Worm (Caenorhabditis elegans) whole organism, L1 larva: ENCODE measurements around the gene scl-5.

ENCODE experiments used
- C16A3.4 ChIP-seq: fragments of 150-350 bp; optimal IDR thresholded peaks from 2 replicates; lab custom pipeline; 2014; ENCODE audit warnings: missing biosample characterization, missing genetic modification characterization
- C34B4.2 ChIP-seq: sonication (generic microtip); optimal IDR thresholded peaks from 2 replicates; lab custom pipeline; 2017; ENCODE audit warnings: mild to moderate bottlenecking, missing genetic modification characterization, missing compliant biosample characterization
- alr-1 ChIP-seq: fragments of 200-800 bp; sonication (Bioruptor generic); optimal IDR thresholded peaks from 2 replicates; lab custom pipeline; 2018; ENCODE audit warnings: borderline replicate concordance, mild to moderate bottlenecking, missing genetic modification characterization, missing compliant biosample characterization
- ama-1 ChIP-seq: fragments of 150-350 bp; optimal IDR thresholded peaks from 2 replicates; lab custom pipeline; 2014
- ceh-63 ChIP-seq: fragments of 200-800 bp; sonication (Bioruptor generic); optimal IDR thresholded peaks from 2 replicates; lab custom pipeline; 2018; ENCODE audit warnings: mild to moderate bottlenecking, missing genetic modification characterization, missing compliant biosample characterization
- ceh-8 ChIP-seq: fragments of 200-800 bp; sonication (Bioruptor generic); optimal IDR thresholded peaks from 2 replicates; lab custom pipeline; 2018; ENCODE audit warnings: mild to moderate bottlenecking, missing genetic modification characterization, moderate library complexity, missing compliant biosample characterization
- ceh-88 ChIP-seq: fragments of 200-800 bp; sonication (Bioruptor generic); IDR thresholded peaks from 2 replicates; pipeline ENCODE4 v1.3.6; 2022; ENCODE audit warnings: missing genetic modification characterization, missing compliant biosample characterization
- ceh-90 ChIP-seq: sonication (generic microtip); optimal IDR thresholded peaks from 2 replicates; lab custom pipeline; 2016; ENCODE audit warnings: missing genetic modification characterization, missing compliant biosample characterization
- dpl-1 ChIP-seq, 3 experiments: fragments of 150-350 bp in 2 of 3; sonication (generic microtip) in 1 of 3; optimal IDR thresholded peaks; 2 replicates each; lab custom pipeline; 2014 to 2017; ENCODE audit warnings: missing biosample characterization in 3 of 3, missing genetic modification characterization in 3 of 3, missing genetic modification reagents in 3 of 3
- dsc-1 ChIP-seq: sonication (generic microtip); optimal IDR thresholded peaks from 2 replicates; lab custom pipeline; 2016; ENCODE audit warnings: mild to moderate bottlenecking, missing genetic modification characterization, missing compliant biosample characterization
- egl-27 ChIP-seq, 2 experiments: fragments of 150-350 bp in 1 of 2; sonication (generic microtip); optimal IDR thresholded peaks; 3 replicates each; lab custom pipeline; 2017 to 2018; ENCODE audit warnings: missing biosample characterization in 2 of 2, missing genetic modification characterization in 2 of 2, missing genetic modification reagents in 2 of 2
- elt-3 ChIP-seq, 6 experiments: fragments of 150-350 bp in 1 of 6; sonication (generic microtip); optimal IDR thresholded peaks; 2 replicates each; lab custom pipeline; 2017 to 2018; ENCODE audit warnings: missing biosample characterization in 6 of 6, missing genetic modification characterization in 6 of 6, inconsistent platforms in 1 of 6
- fkh-4 ChIP-seq: sonication (generic microtip); optimal IDR thresholded peaks from 2 replicates; lab custom pipeline; 2016; ENCODE audit warnings: missing compliant biosample characterization, missing genetic modification characterization, borderline replicate concordance
- fkh-8 ChIP-seq: sonication (generic microtip); optimal IDR thresholded peaks from 2 replicates; lab custom pipeline; 2016; ENCODE audit warnings: mild to moderate bottlenecking, missing genetic modification characterization, missing compliant biosample characterization
- hpl-2 ChIP-seq: fragments of 150-350 bp; optimal IDR thresholded peaks from 2 replicates; lab custom pipeline; 2014; ENCODE audit warnings: missing biosample characterization, missing genetic modification reagents, missing genetic modification characterization
- isw-1 ChIP-seq: fragments of 200-800 bp; sonication (Bioruptor generic); IDR thresholded peaks from 2 replicates; pipeline ENCODE4 v1.3.6; 2022; ENCODE audit warnings: missing genetic modification characterization, missing compliant biosample characterization
- lin-13 ChIP-seq: fragments of 150-350 bp; optimal IDR thresholded peaks from 2 replicates; lab custom pipeline; 2014; ENCODE audit warnings: missing biosample characterization, missing genetic modification reagents, missing genetic modification characterization
- lin-14 ChIP-seq: fragments of 200-800 bp; sonication (Bioruptor generic); optimal IDR thresholded peaks from 2 replicates; lab custom pipeline; 2018; ENCODE audit warnings: mild to moderate bottlenecking, missing genetic modification characterization, moderate library complexity, missing compliant biosample characterization
- lin-15B ChIP-seq: fragments of 150-350 bp; sonication (generic microtip); optimal IDR thresholded peaks from 3 replicates; lab custom pipeline; 2014; ENCODE audit warnings: missing biosample characterization, missing genetic modification characterization
- lin-35 ChIP-seq, 2 experiments: fragments of 150-350 bp; optimal IDR thresholded peaks; 2 replicates each; lab custom pipeline; 2014; ENCODE audit warnings: missing biosample characterization in 2 of 2, missing genetic modification characterization in 2 of 2, missing genetic modification reagents in 2 of 2
- lin-39 ChIP-seq: fragments of 150-350 bp; optimal IDR thresholded peaks from 2 replicates; lab custom pipeline; 2014; ENCODE audit warnings: missing biosample characterization, missing genetic modification reagents, missing genetic modification characterization
- lir-3 ChIP-seq: sonication (generic microtip); optimal IDR thresholded peaks from 2 replicates; lab custom pipeline; 2016; ENCODE audit warnings: mild to moderate bottlenecking, missing genetic modification characterization, moderate library complexity, missing compliant biosample characterization; ENCODE audit not compliant: poor library complexity
- lsy-2 ChIP-seq, 2 experiments: fragments of 150-350 bp; optimal IDR thresholded peaks; 2 replicates each; lab custom pipeline; 2014; ENCODE audit warnings: missing biosample characterization in 2 of 2, missing genetic modification characterization in 2 of 2
- mdl-1 ChIP-seq, 2 experiments: fragments of 150-350 bp; optimal IDR thresholded peaks; 2 replicates each; lab custom pipeline; 2014 to 2017; ENCODE audit warnings: missing biosample characterization in 2 of 2, missing genetic modification characterization in 2 of 2, inconsistent platforms in 1 of 2
- mep-1 ChIP-seq: fragments of 150-350 bp; optimal IDR thresholded peaks from 2 replicates; lab custom pipeline; 2014; ENCODE audit warnings: missing biosample characterization, missing genetic modification characterization
- nhr-11 ChIP-seq: fragments of 150-350 bp; optimal IDR thresholded peaks from 2 replicates; lab custom pipeline; 2014; ENCODE audit warnings: missing biosample characterization, missing genetic modification characterization
- nhr-19 ChIP-seq: fragments of 200-800 bp; sonication (Bioruptor generic); conservative IDR thresholded peaks from 2 replicates; pipeline ENCODE4 v1.3.6; 2022; ENCODE audit warnings: missing genetic modification characterization, missing compliant biosample characterization
- nhr-237 ChIP-seq: fragments of 150-350 bp; optimal IDR thresholded peaks from 2 replicates; lab custom pipeline; 2014; ENCODE audit warnings: missing biosample characterization, missing genetic modification characterization
- nhr-28 ChIP-seq: fragments of 150-350 bp; optimal IDR thresholded peaks from 2 replicates; lab custom pipeline; 2014; ENCODE audit warnings: missing biosample characterization, missing genetic modification characterization
- nhr-77 ChIP-seq: fragments of 150-350 bp; optimal IDR thresholded peaks from 2 replicates; lab custom pipeline; 2014; ENCODE audit warnings: missing biosample characterization, missing genetic modification characterization
- pag-3 ChIP-seq: sonication (generic microtip); optimal IDR thresholded peaks from 2 replicates; lab custom pipeline; 2017; ENCODE audit warnings: missing genetic modification characterization, mild to moderate bottlenecking, missing compliant biosample characterization, antibody characterized with exemption, borderline replicate concordance; ENCODE audit not compliant: insufficient read depth
- rnt-1 ChIP-seq: sonication (generic microtip); optimal IDR thresholded peaks from 2 replicates; lab custom pipeline; 2016; ENCODE audit warnings: mild to moderate bottlenecking, missing genetic modification characterization, moderate library complexity, missing compliant biosample characterization
- snpc-4 ChIP-seq: fragments of 150-350 bp; optimal IDR thresholded peaks from 2 replicates; lab custom pipeline; 2014; ENCODE audit warnings: missing biosample characterization, missing genetic modification characterization
- sox-4 ChIP-seq: sonication (generic microtip); optimal IDR thresholded peaks from 2 replicates; lab custom pipeline; 2016; ENCODE audit warnings: missing genetic modification characterization, missing compliant biosample characterization
- sptf-1 ChIP-seq: fragments of 150-350 bp; optimal IDR thresholded peaks from 2 replicates; lab custom pipeline; 2014; ENCODE audit warnings: missing biosample characterization, missing genetic modification characterization
- swsn-7 ChIP-seq: sonication (generic microtip); optimal IDR thresholded peaks from 2 replicates; lab custom pipeline; 2016; ENCODE audit warnings: missing genetic modification characterization, missing compliant biosample characterization
- tlp-1 ChIP-seq: fragments of 150-350 bp; optimal IDR thresholded peaks from 2 replicates; lab custom pipeline; 2014; ENCODE audit warnings: missing biosample characterization, missing genetic modification characterization
- unc-30 ChIP-seq: sonication (generic microtip); optimal IDR thresholded peaks from 2 replicates; lab custom pipeline; 2017; ENCODE audit warnings: missing biosample characterization, missing genetic modification characterization
- unc-62 ChIP-seq: fragments of 150-350 bp; optimal IDR thresholded peaks from 2 replicates; lab custom pipeline; 2014; ENCODE audit warnings: missing biosample characterization, missing genetic modification reagents, missing genetic modification characterization
- unc-98 ChIP-seq: fragments of 200-800 bp; sonication (Bioruptor generic); IDR thresholded peaks from 2 replicates; pipeline ENCODE4 v1.3.6; 2022; ENCODE audit warnings: missing genetic modification characterization, missing compliant biosample characterization
- zag-1 ChIP-seq: fragments of 150-350 bp; optimal IDR thresholded peaks from 2 replicates; lab custom pipeline; 2014; ENCODE audit warnings: missing biosample characterization, missing genetic modification characterization
- ztf-11 ChIP-seq, 2 experiments: sonication (generic microtip); optimal IDR thresholded peaks; 2 replicates each; lab custom pipeline; 2016 to 2017; ENCODE audit warnings: missing genetic modification characterization in 2 of 2, missing biosample characterization in 1 of 2, missing compliant biosample characterization in 1 of 2

scl-5 gene

DNA sequence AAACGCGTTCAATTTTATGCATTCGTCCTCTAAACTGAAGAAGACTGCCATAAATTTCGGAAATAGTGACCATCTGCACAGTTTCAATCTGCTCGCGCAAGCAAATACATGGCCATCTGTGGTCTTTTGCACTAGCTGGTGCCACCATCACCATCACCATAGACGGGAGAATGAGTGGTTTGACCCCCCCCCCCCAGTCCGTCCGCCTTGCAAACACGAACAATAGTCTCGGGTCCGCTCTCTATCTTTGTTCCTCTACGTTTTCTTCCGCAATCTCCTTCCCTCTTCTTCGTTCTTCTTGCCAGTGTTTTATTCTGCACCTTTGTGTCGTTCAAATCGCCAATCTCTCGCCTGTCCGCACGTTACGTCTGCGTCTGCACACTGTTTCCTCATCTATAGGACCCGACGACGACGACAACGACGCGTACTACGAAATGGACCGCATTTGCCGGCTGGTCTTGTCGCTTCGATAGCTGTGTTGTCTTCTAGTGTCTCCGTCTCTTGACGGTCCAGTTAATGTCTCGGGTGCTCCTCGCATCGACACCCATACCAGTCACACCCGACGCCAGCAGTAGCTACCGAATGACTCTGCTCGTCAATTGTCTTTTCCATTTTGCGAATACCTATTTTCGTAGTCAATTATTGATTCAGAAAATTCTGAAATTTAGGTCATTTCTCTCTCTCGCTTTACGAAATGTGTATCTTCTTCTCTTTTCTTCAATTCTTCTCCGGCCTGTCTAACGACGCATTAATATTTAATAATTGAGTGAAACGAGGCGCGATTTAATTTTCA, 33.9 kb upstream of the scl-5 start (continued):
- TF ChIP-seq ztf-11 (tag; optimal IDR thresholded peaks at IDR 0.05; lab: Kevin White, UChicago) (peak in 1 of 2 experiments; percentile 17), mep-1 (tag; lab: Kevin White, UChicago) (peak; percentile 32), rnt-1 (tag; lab: Kevin White, UChicago) (peak; percentile 21), nhr-28 (tag; lab: Kevin White, UChicago) (no peak), elt-3 (tag; optimal IDR thresholded peaks at IDR 0.05; lab: Kevin White, UChicago) (peak in 1 of 6 experiments; percentile 11), sox-4 (tag; lab: Kevin White, UChicago) (no peak), dpl-1 (GFP tag; optimal IDR thresholded peaks at IDR 0.05; lab: Kevin White, UChicago) (no peak), zag-1 (tag; lab: Kevin White, UChicago) (no peak), lin-35 (GFP tag; optimal IDR thresholded peaks at IDR 0.05; lab: Kevin White, UChicago) (peak; percentile 17 to 19), nhr-19 (GFP tag; lab: Robert Waterston, UW) (no peak; the same call in 1 of the 2 replicates), lin-14 (peak; percentile 82), ceh-63 (GFP tag; lab: Kevin White, UChicago) (no peak), unc-62 (GFP tag; lab: Kevin White, UChicago) (no peak), ceh-88 (GFP tag; lab: Robert Waterston, UW) (no peak), C34B4.2 (tag; lab: Kevin White, UChicago) (no peak), unc-98 (no peak), sptf-1 (tag; lab: Kevin White, UChicago) (no peak), lin-39 (tag; lab: Kevin White, UChicago) (no peak), swsn-7 (tag; lab: Kevin White, UChicago) (peak; percentile 22), lin-15B (tag; lab: Kevin White, UChicago) (no peak), ceh-90 (no peak), dsc-1 (tag; lab: Kevin White, UChicago) (peak; percentile 8), snpc-4 (tag; lab: Kevin White, UChicago) (no peak), nhr-77 (tag; lab: Kevin White, UChicago) (no peak), fkh-4 (tag; lab: Kevin White, UChicago) (no peak), lin-13 (GFP tag; lab: Kevin White, UChicago) (no peak), alr-1 (tag; lab: Kevin White, UChicago) (no peak), pag-3 (no peak), nhr-237 (tag; lab: Kevin White, UChicago) (no peak), fkh-8 (tag; lab: Kevin White, UChicago) (no peak), ceh-8 (GFP tag; lab: Kevin White, UChicago) (no peak), unc-30 (tag; lab: Kevin White, UChicago) (no peak), mdl-1 (tag; optimal IDR thresholded peaks at IDR 0.05; lab: Kevin White, UChicago) (no peak), ama-1 (lab: Kevin White, UChicago) (no peak), tlp-1 (no peak), hpl-2 (GFP tag; lab: Kevin White, UChicago) (no peak), lsy-2 (tag; optimal IDR thresholded peaks at IDR 0.05; lab: Kevin White, UChicago) (peak in 1 of 2 experiments; percentile 11), nhr-11 (tag; lab: Kevin White, UChicago) (no peak), lir-3 (tag; lab: Kevin White, UChicago) (no peak), egl-27 (tag; optimal IDR thresholded peaks at IDR 0.05; lab: Kevin White, UChicago) (no peak), isw-1 (GFP tag; lab: Robert Waterston, UW) (no peak), C16A3.4 (tag; lab: Kevin White, UChicago) (peak; percentile 3)
